Fruit fly (Drosophila melanogaster): ENCODE data around the gene E2f1.

Gene E2f1

DNA sequence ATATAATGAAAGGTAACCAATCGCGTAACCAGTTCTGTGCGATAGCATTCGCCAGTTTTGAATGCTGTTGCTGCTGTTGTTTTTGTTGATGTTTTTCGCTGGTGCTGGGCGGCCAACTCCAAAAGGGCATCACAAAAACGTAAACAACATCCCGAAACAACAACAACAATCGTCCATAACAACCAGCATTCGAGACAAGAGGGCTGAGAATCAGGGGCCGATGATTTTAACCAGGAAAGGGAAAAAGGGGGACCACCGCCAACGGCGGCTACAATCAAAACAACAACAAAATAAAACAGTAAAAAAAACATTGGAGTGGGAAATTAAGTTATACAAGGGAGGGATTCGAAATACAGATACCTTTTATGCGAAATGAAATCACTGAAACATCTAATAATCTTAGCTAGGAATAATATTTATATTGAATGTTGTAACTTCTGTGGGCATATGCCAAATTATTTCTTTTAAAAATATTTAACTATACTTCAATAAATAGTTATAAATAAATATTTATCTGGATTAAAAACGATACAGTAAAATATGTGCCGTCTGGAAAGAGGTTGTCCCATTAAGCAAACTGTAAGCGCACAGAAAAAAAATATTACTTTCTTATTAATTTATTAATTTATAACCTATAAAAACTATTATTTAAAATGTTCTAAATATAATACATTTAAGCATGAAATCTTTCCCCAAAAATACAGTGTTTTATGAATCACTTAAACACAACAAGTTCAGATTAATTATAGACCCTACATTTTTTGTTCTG, 11.4 kb downstream of the E2f1 start:
- TF ChIP-seq HLH106 (tag; optimal IDR thresholded peaks at IDR 0.05) (peak; percentile 85), Hnf4 (GFP tag; optimal IDR thresholded peaks at IDR 0.05) (no peak), jim (GFP tag; optimal IDR thresholded peaks at IDR 0.05) (no peak), h (GFP tag; optimal IDR thresholded peaks at IDR 0.05) (peak; percentile 35), Abd-B (GFP tag; optimal IDR thresholded peaks at IDR 0.05) (no peak), foxo (GFP tag; optimal IDR thresholded peaks at IDR 0.05) (peak in 1 of 2 experiments; percentile 49), dl (GFP tag; optimal IDR thresholded peaks at IDR 0.05; ENCODE audit: insufficient read depth in 1 of 2, partially characterized antibody in 2 of 2) (no peak), br (GFP tag; optimal IDR thresholded peaks at IDR 0.05) (no peak), fru (GFP tag; optimal IDR thresholded peaks at IDR 0.05) (no peak), woc (GFP tag; optimal IDR thresholded peaks at IDR 0.05) (no peak), Dif (GFP tag; optimal IDR thresholded peaks at IDR 0.05; ENCODE audit: partially characterized antibody) (no peak), sage (GFP tag; optimal IDR thresholded peaks at IDR 0.05) (no peak), brk (GFP tag; optimal IDR thresholded peaks at IDR 0.05) (peak; percentile 32), Jra (GFP tag; optimal IDR thresholded peaks at IDR 0.05) (no peak), usp (GFP tag; optimal IDR thresholded peaks at IDR 0.05) (no peak), Mio (GFP tag; optimal IDR thresholded peaks at IDR 0.05) (no peak), CG9705 (GFP tag; optimal IDR thresholded peaks at IDR 0.05) (no peak), dsf (GFP tag; optimal IDR thresholded peaks at IDR 0.05; ENCODE audit: borderline replicate concordance) (no peak), OdsH (GFP tag; optimal IDR thresholded peaks at IDR 0.05) (peak; percentile 48), Sp1 (GFP tag; optimal IDR thresholded peaks at IDR 0.05) (peak; percentile 85), dmrt93B (GFP tag; optimal IDR thresholded peaks at IDR 0.05) (peak; percentile 69), CG32264 (GFP tag; optimal IDR thresholded peaks at IDR 0.05) (no peak), Myc (optimal IDR thresholded peaks at IDR 0.05) (no peak), Hr78 (GFP tag; optimal IDR thresholded peaks at IDR 0.05) (no peak), N (GFP tag; optimal IDR thresholded peaks at IDR 0.05) (no peak), rgr (GFP tag; optimal IDR thresholded peaks at IDR 0.05) (peak; percentile 45), ey (GFP tag; optimal IDR thresholded peaks at IDR 0.05) (no peak), Vsx2 (GFP tag; optimal IDR thresholded peaks at IDR 0.05; ENCODE audit: partially characterized antibody) (no peak), psq (GFP tag; optimal IDR thresholded peaks at IDR 0.05) (peak; percentile 61), CrebA (GFP tag; optimal IDR thresholded peaks at IDR 0.05; ENCODE audit: borderline replicate concordance) (peak; percentile 17), pan (optimal IDR thresholded peaks at IDR 0.05) (peak; percentile 39), tai (GFP tag; optimal IDR thresholded peaks at IDR 0.05) (no peak), Dfd (GFP tag; optimal IDR thresholded peaks at IDR 0.05) (no peak), Rel (GFP tag; optimal IDR thresholded peaks at IDR 0.05) (peak; percentile 28), Rel (tag; optimal IDR thresholded peaks at IDR 0.05) (peak; percentile 94), Hr83 (GFP tag; optimal IDR thresholded peaks at IDR 0.05; ENCODE audit: poor library complexity, severe bottlenecking) (no peak), sv (GFP tag; optimal IDR thresholded peaks at IDR 0.05) (no peak), lola (GFP tag; optimal IDR thresholded peaks at IDR 0.05) (no peak), GATAd (GFP tag; optimal IDR thresholded peaks at IDR 0.05) (no peak)

DNA sequence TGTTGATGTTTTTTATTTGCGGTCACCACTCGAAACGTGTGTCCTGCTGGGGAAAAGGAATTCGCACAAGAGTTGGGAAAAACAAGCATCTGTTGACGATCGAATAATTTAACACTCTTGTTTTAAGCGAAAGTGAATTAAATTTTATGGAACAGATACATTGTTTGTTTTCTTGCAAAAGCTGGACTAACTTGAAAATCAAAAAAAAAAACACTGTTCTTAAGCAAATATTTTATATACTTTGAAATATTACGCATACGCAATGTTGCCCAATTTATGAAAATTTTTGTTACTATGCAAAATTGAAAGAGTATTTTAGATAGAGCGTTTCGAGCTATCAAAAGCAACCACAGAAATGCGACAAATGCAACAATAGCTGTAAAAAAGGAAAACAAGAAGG, 12.2 kb downstream of the E2f1 start:
- no peak for TF ChIP-seq Dif (GFP tag; optimal IDR thresholded peaks at IDR 0.05; ENCODE audit: partially characterized antibody)
- TF ChIP-seq dmrt93B (GFP tag; optimal IDR thresholded peaks at IDR 0.05): peak; percentile 54
- TF ChIP-seq sage (GFP tag; optimal IDR thresholded peaks at IDR 0.05): no peak
- TF ChIP-seq h (GFP tag; optimal IDR thresholded peaks at IDR 0.05): peak; percentile 75
- TF ChIP-seq tai (GFP tag; optimal IDR thresholded peaks at IDR 0.05): no peak
- TF ChIP-seq Vsx2 (GFP tag; optimal IDR thresholded peaks at IDR 0.05; ENCODE audit: partially characterized antibody): no peak
- TF ChIP-seq CrebA (GFP tag; optimal IDR thresholded peaks at IDR 0.05; ENCODE audit: borderline replicate concordance): no peak
- no peak for TF ChIP-seq Mio (GFP tag; optimal IDR thresholded peaks at IDR 0.05)
- peak; percentile 25 for TF ChIP-seq OdsH (GFP tag; optimal IDR thresholded peaks at IDR 0.05)
- TF ChIP-seq Jra (GFP tag; optimal IDR thresholded peaks at IDR 0.05): no peak
- TF ChIP-seq fru (GFP tag; optimal IDR thresholded peaks at IDR 0.05): peak; percentile 53
- peak; percentile 10 for TF ChIP-seq Hnf4 (GFP tag; optimal IDR thresholded peaks at IDR 0.05)
- peak; percentile 45 for TF ChIP-seq woc (GFP tag; optimal IDR thresholded peaks at IDR 0.05)
- TF ChIP-seq rgr (GFP tag; optimal IDR thresholded peaks at IDR 0.05): peak; percentile 41
- peak; percentile 14 for TF ChIP-seq CG32264 (GFP tag; optimal IDR thresholded peaks at IDR 0.05)
- no peak for TF ChIP-seq Dfd (GFP tag; optimal IDR thresholded peaks at IDR 0.05)
- TF ChIP-seq psq (GFP tag; optimal IDR thresholded peaks at IDR 0.05): peak; percentile 77
- TF ChIP-seq Rel (GFP tag; optimal IDR thresholded peaks at IDR 0.05): no peak
- no peak for TF ChIP-seq Rel (tag; optimal IDR thresholded peaks at IDR 0.05)
- peak; percentile 59 for TF ChIP-seq Sp1 (GFP tag; optimal IDR thresholded peaks at IDR 0.05)
- no peak for TF ChIP-seq usp (GFP tag; optimal IDR thresholded peaks at IDR 0.05)
- peak; percentile 27 for TF ChIP-seq br (GFP tag; optimal IDR thresholded peaks at IDR 0.05)
- TF ChIP-seq dsf (GFP tag; optimal IDR thresholded peaks at IDR 0.05; ENCODE audit: borderline replicate concordance): no peak
- no peak for TF ChIP-seq Myc (optimal IDR thresholded peaks at IDR 0.05)
- TF ChIP-seq Hr83 (GFP tag; optimal IDR thresholded peaks at IDR 0.05; ENCODE audit: poor library complexity, severe bottlenecking): no peak
- TF ChIP-seq foxo (GFP tag; optimal IDR thresholded peaks at IDR 0.05): peak in 1 of 2 experiments; percentile 52
- peak; percentile 17 for TF ChIP-seq HLH106 (tag; optimal IDR thresholded peaks at IDR 0.05)
- TF ChIP-seq GATAd (GFP tag; optimal IDR thresholded peaks at IDR 0.05): no peak
- TF ChIP-seq ey (GFP tag; optimal IDR thresholded peaks at IDR 0.05): peak; percentile 59
- no peak for TF ChIP-seq brk (GFP tag; optimal IDR thresholded peaks at IDR 0.05)

Measured in whole organism, wandering third instar larva.